Worm (Caenorhabditis elegans): ENCODE data around the gene C01G5.7.

C01G5.7 gene

ce11 chrIV:6535908-6536307 is 17.9 kb downstream of the C01G5.7 start, which contains the start of gene C01G5.3:
TSS of gene C01G5.3 (plus strand) at chrIV:6536208.
- TF ChIP-seq Y75B8A.6 (GFP tag; IDR thresholded peaks at IDR 0.05) = no peak
- TF ChIP-seq mep-1 (tag; optimal IDR thresholded peaks at IDR 0.05) = no peak
- no peak for TF ChIP-seq php-3 (GFP tag; IDR thresholded peaks at IDR 0.05)
- TF ChIP-seq ces-1 (GFP tag; optimal IDR thresholded peaks at IDR 0.05) = no peak
- no peak for TF ChIP-seq dve-1 (tag; optimal IDR thresholded peaks at IDR 0.05; ENCODE audit: insufficient read depth)
- TF ChIP-seq T26A8.4 (GFP tag; IDR thresholded peaks at IDR 0.05) = no peak
- no peak for TF ChIP-seq dmd-6 (GFP tag; IDR thresholded peaks at IDR 0.05)
- no peak for TF ChIP-seq unc-130 (GFP tag; optimal IDR thresholded peaks at IDR 0.05)
- TF ChIP-seq ZK337.2 (GFP tag; IDR thresholded peaks at IDR 0.05) = no peak
- TF ChIP-seq madf-9 (GFP tag; conservative IDR thresholded peaks at IDR 0.05) = no peak
- no peak for TF ChIP-seq mdl-1 (tag; optimal IDR thresholded peaks at IDR 0.05)
- no peak for TF ChIP-seq daf-8 (GFP tag; IDR thresholded peaks at IDR 0.05)
- no peak for TF ChIP-seq snpc-1.2 (GFP tag; IDR thresholded peaks at IDR 0.05)
- TF ChIP-seq lsy-2 (tag; optimal IDR thresholded peaks at IDR 0.05) = no peak
- no peak for TF ChIP-seq nhr-28 (tag; optimal IDR thresholded peaks at IDR 0.05)
- TF ChIP-seq lin-29 (GFP tag; IDR thresholded peaks at IDR 0.05) = no peak
- TF ChIP-seq lin-13 (GFP tag; optimal IDR thresholded peaks at IDR 0.05) = no peak

- no peak for TF ChIP-seq tra-1 (GFP tag; IDR thresholded peaks at IDR 0.05)
- TF ChIP-seq fkh-10 (GFP tag; optimal IDR thresholded peaks at IDR 0.05) = peak; percentile 38
- no peak for TF ChIP-seq lir-3 (tag; optimal IDR thresholded peaks at IDR 0.05)
- no peak for TF ChIP-seq dpl-1 (GFP tag; optimal IDR thresholded peaks at IDR 0.05)
- TF ChIP-seq hmg-1.1 (GFP tag; IDR thresholded peaks at IDR 0.05) = no peak
- TF ChIP-seq zfp-3 (GFP tag; conservative IDR thresholded peaks at IDR 0.05) = no peak
Measured at ce11 chrIV:6541435-6541834, 23.5 kb downstream of the C01G5.7 start, which contains the start of gene C01G5.25. TSS of gene C01G5.25 (plus strand) at chrIV:6541684.

ce11 chrIV:6542962-6543361 is 25.0 kb downstream of the C01G5.7 start:
- TF ChIP-seq lsy-2 (tag; optimal IDR thresholded peaks at IDR 0.05) = peak in 1 of 2 experiments; percentile 23
- TF ChIP-seq hmg-1.1 (GFP tag; IDR thresholded peaks at IDR 0.05) = no peak

- TF ChIP-seq fkh-10 (GFP tag; optimal IDR thresholded peaks at IDR 0.05) = peak; percentile 25
- no peak for TF ChIP-seq lsy-2 (tag; optimal IDR thresholded peaks at IDR 0.05)
- TF ChIP-seq ceh-28 (tag; optimal IDR thresholded peaks at IDR 0.05) = no peak
- no peak for TF ChIP-seq egl-43 (GFP tag; IDR thresholded peaks at IDR 0.05)
- no peak for TF ChIP-seq dmd-9 (GFP tag; IDR thresholded peaks at IDR 0.05)
- no peak for TF ChIP-seq zfp-2 (tag; optimal IDR thresholded peaks at IDR 0.05)
- TF ChIP-seq Y75B8A.6 (GFP tag; IDR thresholded peaks at IDR 0.05) = no peak
- TF ChIP-seq F44E2.7 (GFP tag; IDR thresholded peaks at IDR 0.05) = no peak
Measured at ce11 chrIV:6547397-6547796, 29.4 kb downstream of the C01G5.7 start.

- TF ChIP-seq nhr-6 (tag; optimal IDR thresholded peaks at IDR 0.05) (peak; percentile 53), mes-2 (tag; optimal IDR thresholded peaks at IDR 0.05; ENCODE audit: poor library complexity, severe bottlenecking) (no peak), nhr-10 (tag; optimal IDR thresholded peaks at IDR 0.05) (no peak), lsy-2 (tag; optimal IDR thresholded peaks at IDR 0.05) (peak in 1 of 2 experiments; percentile 70), dve-1 (tag; optimal IDR thresholded peaks at IDR 0.05; ENCODE audit: insufficient read depth) (peak; percentile 60), lir-3 (tag; optimal IDR thresholded peaks at IDR 0.05) (no peak), nhr-76 (tag; optimal IDR thresholded peaks at IDR 0.05) (no peak), madf-9 (GFP tag; conservative IDR thresholded peaks at IDR 0.05) (no peak), R02D3.7 (tag; optimal IDR thresholded peaks at IDR 0.05) (no peak), zfp-3 (GFP tag; conservative IDR thresholded peaks at IDR 0.05) (no peak), nhr-102 (tag; optimal IDR thresholded peaks at IDR 0.05) (no peak), dpl-1 (GFP tag; optimal IDR thresholded peaks at IDR 0.05) (peak; percentile 94), daf-19 (GFP tag; conservative IDR thresholded peaks at IDR 0.05) (no peak), nhr-42 (GFP tag; IDR thresholded peaks at IDR 0.05) (0 out of 2 replicates have a peak, but pooled peaks have one; percentile 30), lin-38 (GFP tag; IDR thresholded peaks at IDR 0.05) (peak; percentile 91), hlh-30 (tag; optimal IDR thresholded peaks at IDR 0.05; ENCODE audit: insufficient read depth) (peak; percentile 19), unc-62 (GFP tag; optimal IDR thresholded peaks at IDR 0.05 in 1 of 2) (peak in 1 of 2 experiments; percentile 79), unc-62 (tag; optimal IDR thresholded peaks at IDR 0.05) (no peak), egl-27 (tag; optimal IDR thresholded peaks at IDR 0.05) (no peak), T26A8.4 (GFP tag; IDR thresholded peaks at IDR 0.05) (no peak), saeg-2 (GFP tag; IDR thresholded peaks at IDR 0.05) (no peak), hmg-1.1 (GFP tag; IDR thresholded peaks at IDR 0.05) (peak; percentile 51), F26F4.8 (GFP tag; conservative IDR thresholded peaks at IDR 0.05) (no peak)
Measured at ce11 chrIV:6548609-6549008, 30.6 kb downstream of the C01G5.7 start, which contains the start of gene fan-1. TSS of gene fan-1 (plus strand) at chrIV:6548686.

Measured in whole organism, L4 larva.